Fruit fly (Drosophila melanogaster): Measurements from ENCODE around the gene Tspo.
A peak's percentile ranks its signal among the peaks of the same experiment; 100 is the strongest.

Tspo gene

DNA sequence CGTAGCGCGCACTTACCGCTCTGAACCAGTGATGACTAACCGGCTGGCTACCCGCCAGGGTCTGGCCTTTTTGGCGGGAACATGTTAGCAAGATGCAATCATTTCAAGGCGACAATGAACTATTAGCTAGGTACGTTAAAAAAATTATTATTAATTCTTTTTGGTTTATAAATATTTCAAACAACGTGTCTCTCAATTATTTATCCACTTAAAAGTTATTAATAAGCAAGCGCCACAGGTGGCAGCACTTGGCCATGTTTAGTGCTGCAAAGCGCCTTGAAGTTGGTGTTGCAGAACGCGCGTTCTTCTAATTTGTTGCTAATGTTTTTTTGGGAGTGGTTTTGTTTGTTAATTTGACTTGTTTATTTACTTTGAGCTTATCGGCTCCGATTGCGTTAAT, 14.8 kb downstream of the Tspo start, which contains the start of the genes Ipk2 and cold (continued):
- TF ChIP-seq cato (GFP tag; optimal IDR thresholded peaks at IDR 0.05; ENCODE audit: borderline replicate concordance) (peak; percentile 63), CG12104 (GFP tag; optimal IDR thresholded peaks at IDR 0.05) (peak; percentile 64), CG14014 (GFP tag; IDR thresholded peaks at IDR 0.05) (peak; percentile 63; the same call in 1 of the 2 replicates), CG13894 (tag; optimal IDR thresholded peaks at IDR 0.05) (no peak), Oli (tag; optimal IDR thresholded peaks at IDR 0.05) (peak; percentile 71), CG12391 (tag; optimal IDR thresholded peaks at IDR 0.05) (peak; percentile 84), CG3281 (GFP tag; optimal IDR thresholded peaks at IDR 0.05) (peak; percentile 83), gcm2 (GFP tag; optimal IDR thresholded peaks at IDR 0.05) (peak; percentile 53), cwo (GFP tag; optimal IDR thresholded peaks at IDR 0.05) (peak; percentile 59), B-H2 (GFP tag; optimal IDR thresholded peaks at IDR 0.05) (peak; percentile 87), CG4730 (GFP tag; IDR thresholded peaks at IDR 0.05) (peak; percentile 57), CG6175 (GFP tag; IDR thresholded peaks at IDR 0.05) (no peak), gce (GFP tag; IDR thresholded peaks at IDR 0.05) (no peak), Meics (GFP tag; optimal IDR thresholded peaks at IDR 0.05) (peak; percentile 83), CG2889 (GFP tag; IDR thresholded peaks at IDR 0.05) (no peak), CG7372 (GFP tag; IDR thresholded peaks at IDR 0.05) (peak; percentile 66), pnt (GFP tag; optimal IDR thresholded peaks at IDR 0.05) (peak; percentile 69), CG12299 (tag; optimal IDR thresholded peaks at IDR 0.05) (peak; percentile 78), CG13123 (GFP tag; optimal IDR thresholded peaks at IDR 0.05) (peak; percentile 62), CG13287 (GFP tag; IDR thresholded peaks at IDR 0.05; ENCODE audit: partially characterized antibody) (peak; percentile 59), CG17186 (GFP tag; optimal IDR thresholded peaks at IDR 0.05) (peak; percentile 94), da (GFP tag; optimal IDR thresholded peaks at IDR 0.05) (peak; percentile 37), HLH3B (GFP tag; IDR thresholded peaks at IDR 0.05) (peak; percentile 54; the same call in 1 of the 2 replicates), CG30431 (GFP tag; optimal IDR thresholded peaks at IDR 0.05) (peak; percentile 63), CG8388 (GFP tag; optimal IDR thresholded peaks at IDR 0.05) (peak; percentile 64), ro (GFP tag; IDR thresholded peaks at IDR 0.05) (no peak), Ravus (GFP tag; IDR thresholded peaks at IDR 0.05) (no peak), klu (GFP tag; IDR thresholded peaks at IDR 0.05) (peak; percentile 79), CG11560 (tag; IDR thresholded peaks at IDR 0.05) (peak; percentile 63; the same call in 1 of the 3 replicates), Fer2 (tag; optimal IDR thresholded peaks at IDR 0.05) (peak; percentile 37), Mrtf (GFP tag; IDR thresholded peaks at IDR 0.05) (peak; percentile 63; the same call in 2 of the 3 replicates), slbo (GFP tag; IDR thresholded peaks at IDR 0.05) (peak; percentile 88), CG1024 (GFP tag; IDR thresholded peaks at IDR 0.05) (peak; percentile 63; the same call in 1 of the 2 replicates), CG34422 (GFP tag; IDR thresholded peaks at IDR 0.05) (peak; percentile 51; the same call in 2 of the 3 replicates), Abd-B (GFP tag; optimal IDR thresholded peaks at IDR 0.05) (peak; percentile 86), Six4 (GFP tag; optimal IDR thresholded peaks at IDR 0.05) (peak; percentile 50), CG18262 (tag; optimal IDR thresholded peaks at IDR 0.05) (peak; percentile 73), HmgD (GFP tag; optimal IDR thresholded peaks at IDR 0.05) (peak; percentile 20), Bgb (GFP tag; IDR thresholded peaks at IDR 0.05; ENCODE audit: partially characterized antibody) (no peak; the same call in 1 of the 2 replicates), ap (GFP tag; IDR thresholded peaks at IDR 0.05) (no peak), CG8765 (GFP tag; IDR thresholded peaks at IDR 0.05) (peak; percentile 64), CG15514 (GFP tag; optimal IDR thresholded peaks at IDR 0.05) (peak; percentile 88), CG11085 (GFP tag; IDR thresholded peaks at IDR 0.05) (peak; percentile 67), chif (GFP tag; optimal IDR thresholded peaks at IDR 0.05) (peak; percentile 55 to 68), CG13424 (tag; optimal IDR thresholded peaks at IDR 0.05) (peak; percentile 81), en (GFP tag; optimal IDR thresholded peaks at IDR 0.05) (no peak), jing (GFP tag; optimal IDR thresholded peaks at IDR 0.05) (peak; percentile 38), kay (GFP tag; optimal IDR thresholded peaks at IDR 0.05) (peak; percentile 74), gcm (GFP tag; optimal IDR thresholded peaks at IDR 0.05) (no peak), CG8944 (GFP tag; optimal IDR thresholded peaks at IDR 0.05) (peak; percentile 31), NC2β (GFP tag; optimal IDR thresholded peaks at IDR 0.05) (peak; percentile 64)
